Fruit fly (Drosophila melanogaster) whole organism, prepupa: Measurements from ENCODE around the gene CtBP.

ENCODE experiments used
- Blimp-1 ChIP-seq: fragments of 200-800 bp; sonication (Bioruptor generic); optimal IDR thresholded peaks from 3 replicates; lab custom pipeline; 2017; ENCODE audit warnings: missing biosample characterization, missing genetic modification characterization, mild to moderate bottlenecking, moderate library complexity, missing genetic modification reagents
- CG10631 ChIP-seq: fragments of 200-800 bp; sonication (Bioruptor generic); optimal IDR thresholded peaks from 2 replicates; lab custom pipeline; 2016; ENCODE audit warnings: missing biosample characterization, missing genetic modification characterization
- CG11294 ChIP-seq: fragments of 200-800 bp; sonication (Bioruptor generic); IDR thresholded peaks from 2 replicates; pipeline ENCODE4 v1.3.6; 2022; ENCODE audit warnings: missing biosample characterization, missing genetic modification characterization
- CG11902 ChIP-seq: fragments of 200-800 bp; sonication (Bioruptor generic); optimal IDR thresholded peaks from 3 replicates; lab custom pipeline; 2016; ENCODE audit warnings: missing biosample characterization, missing genetic modification characterization
- CG15336 ChIP-seq: fragments of 200-800 bp; sonication (Bioruptor generic); IDR thresholded peaks from 2 replicates; pipeline ENCODE4 v1.3.6; 2022; ENCODE audit warnings: missing biosample characterization, missing genetic modification characterization
- CG1621 ChIP-seq: fragments of 200-800 bp; sonication (Bioruptor generic); optimal IDR thresholded peaks from 3 replicates; lab custom pipeline; 2018; ENCODE audit warnings: missing biosample characterization, mild to moderate bottlenecking, missing genetic modification characterization
- CG3032 ChIP-seq: fragments of 200-800 bp; optimal IDR thresholded peaks from 2 replicates; lab custom pipeline; 2019; ENCODE audit warnings: missing biosample characterization, mild to moderate bottlenecking, missing genetic modification characterization, moderate library complexity
- CG32006 ChIP-seq: fragments of 200-800 bp; sonication (Bioruptor generic); optimal IDR thresholded peaks from 3 replicates; lab custom pipeline; 2017; ENCODE audit warnings: missing biosample characterization, mild to moderate bottlenecking, missing genetic modification characterization
- CG34406 ChIP-seq: fragments of 200-800 bp; sonication (Bioruptor generic); optimal IDR thresholded peaks from 3 replicates; lab custom pipeline; 2016; ENCODE audit warnings: missing biosample characterization, missing genetic modification characterization
- CG6163 ChIP-seq: fragments of 200-800 bp; sonication (Bioruptor generic); IDR thresholded peaks from 3 replicates; pipeline ENCODE4 v1.3.6; 2022; ENCODE audit warnings: missing biosample characterization, missing genetic modification characterization
- CG6276 ChIP-seq: fragments of 200-800 bp; sonication (Bioruptor generic); optimal IDR thresholded peaks from 2 replicates; lab custom pipeline; 2017; ENCODE audit warnings: missing biosample characterization, mild to moderate bottlenecking, missing genetic modification characterization
- CG6808 ChIP-seq: fragments of 200-800 bp; sonication (Bioruptor generic); optimal IDR thresholded peaks from 3 replicates; lab custom pipeline; 2017; ENCODE audit warnings: missing biosample characterization, missing genetic modification characterization, mild to moderate bottlenecking, moderate library complexity, missing genetic modification reagents
- CG6854 ChIP-seq: fragments of 200-800 bp; sonication (Bioruptor generic); optimal IDR thresholded peaks from 2 replicates; lab custom pipeline; 2017; ENCODE audit warnings: missing biosample characterization, mild to moderate bottlenecking, missing genetic modification characterization
- CG7368 ChIP-seq: fragments of 200-800 bp; sonication (Bioruptor generic); optimal IDR thresholded peaks from 3 replicates; lab custom pipeline; 2016; ENCODE audit warnings: missing biosample characterization, missing genetic modification characterization
- CG8119 ChIP-seq: fragments of 200-800 bp; sonication (Bioruptor generic); IDR thresholded peaks from 3 replicates; pipeline ENCODE4 v1.3.6; 2022; ENCODE audit warnings: missing biosample characterization, missing genetic modification characterization
- Ets96B ChIP-seq: fragments of 200-800 bp; optimal IDR thresholded peaks from 2 replicates; lab custom pipeline; 2019; ENCODE audit warnings: missing biosample characterization, mild to moderate bottlenecking, missing genetic modification characterization, moderate library complexity
- Hr39 ChIP-seq: fragments of 200-800 bp; sonication (Bioruptor generic); optimal IDR thresholded peaks from 2 replicates; lab custom pipeline; 2016; ENCODE audit warnings: missing biosample characterization, missing genetic modification characterization
- Hr4 ChIP-seq: fragments of 200-800 bp; sonication (Bioruptor generic); optimal IDR thresholded peaks from 3 replicates; lab custom pipeline; 2016; ENCODE audit warnings: missing biosample characterization, missing genetic modification characterization
- Met ChIP-seq: fragments of 200-800 bp; sonication (Bioruptor generic); optimal IDR thresholded peaks from 3 replicates; lab custom pipeline; 2016; ENCODE audit warnings: missing biosample characterization, missing genetic modification characterization
- OdsH ChIP-seq: fragments of 200-800 bp; sonication (Bioruptor generic); optimal IDR thresholded peaks from 3 replicates; lab custom pipeline; 2016; ENCODE audit warnings: missing biosample characterization, missing genetic modification characterization
- Sox102F ChIP-seq: fragments of 200-800 bp; sonication (Bioruptor generic); optimal IDR thresholded peaks from 2 replicates; lab custom pipeline; 2016; ENCODE audit warnings: missing biosample characterization, mild to moderate bottlenecking, missing genetic modification characterization
- Sox14 ChIP-seq: fragments of 200-800 bp; sonication (Bioruptor generic); optimal IDR thresholded peaks from 3 replicates; lab custom pipeline; 2016; ENCODE audit warnings: missing biosample characterization, missing genetic modification characterization
- Sox15 ChIP-seq: fragments of 200-800 bp; sonication (Bioruptor generic); optimal IDR thresholded peaks from 3 replicates; lab custom pipeline; 2016; ENCODE audit warnings: missing biosample characterization, missing genetic modification characterization
- achi ChIP-seq: fragments of 200-800 bp; sonication (Bioruptor generic); optimal IDR thresholded peaks from 3 replicates; lab custom pipeline; 2016; ENCODE audit warnings: missing biosample characterization, missing genetic modification characterization
- dsx ChIP-seq: fragments of 200-800 bp; optimal IDR thresholded peaks from 3 replicates; lab custom pipeline; 2019; ENCODE audit warnings: missing biosample characterization, mild to moderate bottlenecking, missing genetic modification characterization, moderate library complexity; ENCODE audit not compliant: poor library complexity, severe bottlenecking
- eg ChIP-seq: fragments of 200-800 bp; sonication (Bioruptor generic); IDR thresholded peaks from 3 replicates; pipeline ENCODE4 v1.3.6; 2022; ENCODE audit warnings: missing biosample characterization, missing genetic modification characterization
- esn ChIP-seq: fragments of 200-800 bp; sonication (Bioruptor generic); optimal IDR thresholded peaks from 2 replicates; lab custom pipeline; 2016; ENCODE audit warnings: missing biosample characterization, mild to moderate bottlenecking, missing genetic modification characterization, moderate library complexity
- fd85E ChIP-seq: fragments of 200-800 bp; sonication (Bioruptor generic); optimal IDR thresholded peaks from 3 replicates; lab custom pipeline; 2016; ENCODE audit warnings: missing biosample characterization, missing genetic modification characterization
- net ChIP-seq: fragments of 200-800 bp; sonication (Bioruptor generic); optimal IDR thresholded peaks from 3 replicates; lab custom pipeline; 2016; ENCODE audit warnings: missing biosample characterization, missing genetic modification characterization
- pdm3 ChIP-seq: fragments of 200-800 bp; sonication (Bioruptor generic); optimal IDR thresholded peaks from 3 replicates; lab custom pipeline; 2016; ENCODE audit warnings: missing biosample characterization, missing genetic modification characterization
- salr ChIP-seq, 2 experiments: fragments of 200-800 bp; sonication (Bioruptor generic); optimal IDR thresholded peaks; 3 replicates each; lab custom pipeline; 2016 to 2018; ENCODE audit warnings: missing biosample characterization in 2 of 2, missing genetic modification characterization in 2 of 2, mild to moderate bottlenecking in 1 of 2
- spab ChIP-seq: fragments of 200-800 bp; sonication (Bioruptor generic); optimal IDR thresholded peaks from 2 replicates; lab custom pipeline; 2017; ENCODE audit warnings: missing biosample characterization, mild to moderate bottlenecking, missing genetic modification characterization, missing genetic modification reagents
- topi ChIP-seq: fragments of 200-800 bp; sonication (Bioruptor generic); optimal IDR thresholded peaks from 3 replicates; lab custom pipeline; 2016; ENCODE audit warnings: missing biosample characterization, missing genetic modification characterization

CtBP gene

dm6 chr3R:13012351-13012750 is 902 bp downstream of the CtBP start (continued):
- TF ChIP-seq Hr39 (GFP tag; lab: Kevin White, UChicago) (peak; percentile 75), Ets96B (tag; lab: Kevin White, UChicago) (peak; percentile 63), OdsH (peak; percentile 77), achi (GFP tag; lab: Kevin White, UChicago) (peak; percentile 62), spab (GFP tag; lab: Kevin White, UChicago) (peak; percentile 47), CG1621 (tag; lab: Kevin White, UChicago) (peak; percentile 63), CG10631 (GFP tag; lab: Kevin White, UChicago) (peak; percentile 72), CG6276 (GFP tag; lab: Kevin White, UChicago) (peak; percentile 77)

- TF ChIP-seq salr (GFP tag; optimal IDR thresholded peaks at IDR 0.05; lab: Kevin White, UChicago) (no peak), CG6163 (peak; percentile 59), CG6808 (GFP tag; lab: Kevin White, UChicago) (no peak)
Observed at dm6 chr3R:13012990-13013389, 1.5 kb downstream of the CtBP start.

dm6 chr3R:13014168-13014881 is 2.9 kb downstream of the CtBP start:
- TF ChIP-seq CG10631 (GFP tag; lab: Kevin White, UChicago) (no peak), Sox14 (GFP tag; lab: Kevin White, UChicago) (no peak), CG6163 (peak; percentile 41; the same call in 2 of the 3 replicates), dsx (GFP tag; lab: Kevin White, UChicago) (no peak), CG32006 (GFP tag; lab: Kevin White, UChicago) (peak; percentile 55), CG3032 (no peak), CG7368 (GFP tag; lab: Kevin White, UChicago) (no peak), CG15336 (peak; percentile 51), net (no peak), CG34406 (no peak), CG8119 (0 out of 3 replicates have a peak, but pooled peaks have one; percentile 18), Sox102F (GFP tag; lab: Kevin White, UChicago) (no peak), CG1621 (tag; lab: Kevin White, UChicago) (no peak), esn (no peak), CG6808 (GFP tag; lab: Kevin White, UChicago) (no peak), Hr4 (GFP tag; lab: Kevin White, UChicago) (peak; percentile 43), CG11294 (GFP tag; lab: Robert Waterston, UW) (peak; percentile 45; the same call in 1 of the 2 replicates), Sox15 (no peak), fd85E (GFP tag; lab: Kevin White, UChicago) (no peak), Met (GFP tag; lab: Kevin White, UChicago) (no peak), eg (peak; percentile 54), CG11902 (GFP tag; lab: Kevin White, UChicago) (no peak), topi (GFP tag; lab: Kevin White, UChicago) (no peak), pdm3 (GFP tag; lab: Kevin White, UChicago) (no peak)

- 0 out of 3 replicates have a peak, but pooled peaks have one; percentile 23 for TF ChIP-seq eg
- no peak for TF ChIP-seq pdm3 (GFP tag; lab: Kevin White, UChicago)
- peak; percentile 84 for TF ChIP-seq Blimp-1 (GFP tag; lab: Kevin White, UChicago)
- TF ChIP-seq Sox14 (GFP tag; lab: Kevin White, UChicago): peak; percentile 3
- peak; percentile 4 for TF ChIP-seq CG6854 (GFP tag; lab: Kevin White, UChicago)
Observed at dm6 chr3R:13015402-13015801, 4.0 kb downstream of the CtBP start.
